Fruit fly (Drosophila melanogaster) whole organism, adult: Measurements from ENCODE around the gene Vps52.

ENCODE experiments used
- Mnt ChIP-seq: fragments of 200-800 bp; sonication (Bioruptor generic); optimal IDR thresholded peaks from 2 replicates; lab custom pipeline; 2016; ENCODE audit warnings: missing biosample characterization, mild to moderate bottlenecking, missing genetic modification characterization
- cnc ChIP-seq, 2 experiments: fragments of >200 bp; optimal IDR thresholded peaks; 2 replicates each; lab custom pipeline; 2017
- ovo ChIP-seq: fragments of 200-800 bp; sonication (Bioruptor generic); optimal IDR thresholded peaks from 2 replicates; lab custom pipeline; 2016; ENCODE audit warnings: missing biosample characterization, missing genetic modification characterization
- pad ChIP-seq: fragments of 200-800 bp; sonication (Bioruptor generic); optimal IDR thresholded peaks from 3 replicates; lab custom pipeline; 2017; ENCODE audit warnings: missing biosample characterization, missing genetic modification characterization, mild to moderate bottlenecking, moderate library complexity, missing genetic modification reagents

- TF ChIP-seq pad (GFP tag; lab: Kevin White, UChicago) (no peak), Mnt (GFP tag; lab: Kevin White, UChicago) (no peak), cnc (optimal IDR thresholded peaks at IDR 0.05; lab: Kevin White, UChicago) (no peak), ovo (no peak)
Observed at dm6 chr2L:5526738-5527137, 3.0 kb upstream of the Vps52 start, which contains the start of gene Cox11.
